Fruit fly (Drosophila melanogaster) whole organism, adult: ENCODE measurements around the gene Adgf-A2.

Source experiments
- CG33017 ChIP-seq: fragments of 200-800 bp; sonication (Bioruptor generic); optimal IDR thresholded peaks from 2 replicates; lab custom pipeline; 2018; ENCODE audit warnings: missing biosample characterization, mild to moderate bottlenecking, missing genetic modification characterization, moderate library complexity
- Hr96 ChIP-seq: fragments of 200-800 bp; sonication (Bioruptor generic); optimal IDR thresholded peaks from 2 replicates; lab custom pipeline; 2016; ENCODE audit warnings: missing biosample characterization, missing genetic modification characterization
- Mnt ChIP-seq: fragments of 200-800 bp; sonication (Bioruptor generic); optimal IDR thresholded peaks from 2 replicates; lab custom pipeline; 2016; ENCODE audit warnings: missing biosample characterization, mild to moderate bottlenecking, missing genetic modification characterization
- bab1 ChIP-seq: fragments of 200-800 bp; sonication (Bioruptor generic); optimal IDR thresholded peaks from 3 replicates; lab custom pipeline; 2019; ENCODE audit warnings: missing biosample characterization, mild to moderate bottlenecking, missing genetic modification characterization, moderate library complexity
- cnc ChIP-seq, 2 experiments: fragments of >200 bp; optimal IDR thresholded peaks; 2 replicates each; lab custom pipeline; 2017
- ovo ChIP-seq: fragments of 200-800 bp; sonication (Bioruptor generic); optimal IDR thresholded peaks from 2 replicates; lab custom pipeline; 2016; ENCODE audit warnings: missing biosample characterization, missing genetic modification characterization

dm6 chr3L:17806357-17807025, 42.5 kb upstream of the Adgf-A2 start, which contains the start of gene CG32187:
- no peak for TF ChIP-seq Hr96
- TF ChIP-seq Mnt: no peak
- no peak for TF ChIP-seq CG33017
- TF ChIP-seq ovo (GFP tag; lab: Kevin White, UChicago): no peak
- no peak for TF ChIP-seq bab1 (GFP tag; lab: Kevin White, UChicago)
- TF ChIP-seq cnc (optimal IDR thresholded peaks at IDR 0.05; lab: Kevin White, UChicago): no peak
